Fruit fly (Drosophila melanogaster): ENCODE results near the gene CG11095.

CG11095 gene

DNA sequence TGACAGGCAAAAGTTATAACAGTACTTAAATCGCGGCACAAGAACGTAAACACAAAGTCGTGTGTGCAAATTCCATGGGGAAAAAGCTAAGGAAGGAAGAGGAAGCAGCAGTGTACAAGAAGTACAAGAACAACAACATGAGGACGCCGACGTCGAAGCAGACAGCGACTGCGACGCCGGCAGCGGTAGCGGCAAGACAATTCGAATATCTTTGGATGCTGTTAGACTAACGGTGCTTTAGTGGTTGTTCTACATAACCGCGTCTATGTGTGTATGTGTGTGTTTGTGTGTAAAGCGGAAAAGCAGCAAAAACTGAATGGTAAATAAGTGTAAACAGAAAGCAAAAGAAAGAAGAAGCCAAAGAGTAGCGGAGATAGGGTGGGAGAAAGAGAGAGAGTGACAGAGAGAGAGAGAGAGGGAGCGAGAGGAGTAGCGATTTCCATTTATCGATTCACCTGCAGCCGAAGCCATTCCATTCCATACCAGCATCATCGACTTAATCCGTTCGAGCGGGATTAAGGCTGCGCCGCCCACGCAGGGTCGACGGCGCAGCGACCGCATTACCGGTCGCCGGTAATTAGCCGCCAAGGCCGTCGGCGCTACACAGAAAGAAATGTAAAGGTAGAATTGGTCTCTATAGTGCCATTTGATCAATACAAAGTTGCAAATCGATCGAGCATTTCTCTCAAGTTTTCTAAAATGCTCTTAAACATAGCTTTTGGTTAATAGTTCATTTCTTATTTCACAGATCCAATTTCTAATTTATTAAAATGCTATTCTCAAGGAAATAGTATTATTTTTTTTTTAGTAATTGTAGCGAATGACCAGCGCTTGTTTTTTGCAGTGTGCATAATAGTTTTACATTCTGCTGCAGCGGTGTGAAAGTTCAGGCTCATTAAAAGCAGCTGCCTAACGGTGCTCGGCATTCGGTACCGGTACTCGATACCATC is 27.3 kb upstream of the CG11095 start:
- TF ChIP-seq h (optimal IDR thresholded peaks at IDR 0.05) = no peak
- TF ChIP-seq psq (optimal IDR thresholded peaks at IDR 0.05) = no peak
- no peak for TF ChIP-seq ttk (optimal IDR thresholded peaks at IDR 0.05)
- TF ChIP-seq Sin3A (optimal IDR thresholded peaks at IDR 0.05) = no peak
- no peak for TF ChIP-seq Myc (optimal IDR thresholded peaks at IDR 0.05)
- TF ChIP-seq insv (optimal IDR thresholded peaks at IDR 0.05) = no peak

DNA sequence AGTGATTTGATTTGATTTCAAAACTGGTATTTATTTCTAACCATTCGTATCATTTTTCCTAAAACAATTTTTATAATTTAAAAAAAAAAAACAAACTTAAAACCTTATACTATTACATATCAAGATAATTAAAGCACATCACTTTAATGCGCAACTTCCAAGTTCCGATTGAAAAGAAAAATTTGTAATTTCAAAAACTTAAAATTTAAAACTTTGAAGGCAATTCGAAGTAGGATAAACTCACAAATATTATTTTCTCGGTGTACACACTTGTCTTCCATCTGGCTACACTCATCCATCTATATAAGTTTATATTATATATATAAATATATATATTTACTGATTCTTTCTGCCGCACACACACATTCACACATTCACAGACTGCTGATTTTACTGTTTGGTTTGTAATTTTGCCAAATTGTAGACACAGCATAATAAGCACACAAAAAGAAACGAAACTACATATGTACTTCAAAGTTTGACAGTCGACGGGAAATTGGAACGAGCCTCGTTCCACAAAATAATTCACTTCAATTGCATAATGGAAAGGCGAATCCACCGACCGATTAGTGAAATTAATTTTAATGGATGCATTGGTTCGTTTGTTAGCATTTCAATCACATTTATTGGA is 25.3 kb upstream of the CG11095 start:
- TF ChIP-seq ttk (optimal IDR thresholded peaks at IDR 0.05) = no peak
- TF ChIP-seq insv (optimal IDR thresholded peaks at IDR 0.05) = no peak
- no peak for TF ChIP-seq psq (optimal IDR thresholded peaks at IDR 0.05)
- TF ChIP-seq Myc (optimal IDR thresholded peaks at IDR 0.05) = no peak
- TF ChIP-seq h (optimal IDR thresholded peaks at IDR 0.05) = no peak
- no peak for TF ChIP-seq Sin3A (optimal IDR thresholded peaks at IDR 0.05)

DNA sequence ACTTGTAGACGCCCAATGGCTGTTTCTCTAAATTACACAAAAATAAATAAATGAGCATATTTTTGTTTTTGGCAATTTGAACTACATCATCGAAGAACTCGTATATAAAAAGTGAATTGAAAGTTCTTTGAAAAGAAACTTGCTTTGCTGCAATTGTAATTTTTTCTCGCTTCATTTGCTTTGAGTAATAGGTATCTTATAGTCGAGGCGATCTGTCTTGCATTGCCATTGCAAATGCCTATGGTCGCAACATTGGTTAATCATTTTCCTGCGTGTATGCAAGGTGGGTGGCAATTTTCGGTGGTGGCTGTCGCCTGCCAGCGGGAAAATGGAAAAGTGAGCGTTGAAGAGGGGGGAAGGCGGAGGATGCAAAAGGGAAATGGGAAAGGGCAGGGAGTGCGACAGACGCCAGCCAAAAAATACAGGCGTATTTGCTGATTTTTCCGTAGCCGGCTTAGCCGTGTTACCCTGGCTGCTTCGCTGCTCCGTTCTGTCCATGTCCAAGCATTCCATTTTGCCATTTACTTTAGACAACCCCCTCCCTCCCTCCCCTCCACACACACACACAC is 24.1 kb upstream of the CG11095 start:
- TF ChIP-seq h (optimal IDR thresholded peaks at IDR 0.05) (no peak), Myc (optimal IDR thresholded peaks at IDR 0.05) (no peak), insv (optimal IDR thresholded peaks at IDR 0.05) (no peak), ttk (optimal IDR thresholded peaks at IDR 0.05) (no peak), psq (optimal IDR thresholded peaks at IDR 0.05) (no peak), Sin3A (optimal IDR thresholded peaks at IDR 0.05) (no peak)

DNA sequence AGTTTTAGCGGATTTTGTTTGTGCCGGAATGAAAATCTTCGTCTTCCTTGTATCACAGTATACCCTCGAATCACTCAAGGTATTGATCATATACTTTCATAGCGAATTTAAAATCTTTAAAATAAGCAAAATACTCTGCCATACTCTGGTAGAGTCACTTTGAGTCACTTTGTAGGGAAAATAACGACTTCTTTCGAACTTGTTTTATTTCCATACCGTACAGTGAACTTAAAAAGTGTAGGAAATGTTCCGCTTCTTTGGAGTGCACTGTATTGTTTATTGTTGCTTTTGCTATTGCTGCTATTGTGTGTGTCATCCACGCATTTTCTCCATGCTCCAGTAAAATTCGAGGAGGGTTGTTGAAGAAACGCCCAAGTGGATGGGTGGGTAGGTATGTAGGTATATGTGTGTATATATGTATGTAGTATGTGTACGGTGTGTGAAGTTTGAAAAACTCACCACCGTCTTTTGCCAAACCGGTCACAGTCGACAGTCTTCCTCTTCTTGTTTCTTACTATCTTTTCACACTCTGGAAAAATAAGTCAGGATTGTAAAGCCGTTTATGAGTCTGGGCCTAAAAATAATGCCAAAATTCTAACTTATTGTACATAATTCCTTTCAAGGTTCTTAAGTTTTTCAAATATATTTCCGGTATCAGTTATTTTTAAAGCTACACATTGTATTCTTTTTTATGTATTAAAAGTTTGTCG is 22.4 kb upstream of the CG11095 start:
- TF ChIP-seq Sin3A (optimal IDR thresholded peaks at IDR 0.05) = no peak
- no peak for TF ChIP-seq ttk (optimal IDR thresholded peaks at IDR 0.05)
- no peak for TF ChIP-seq insv (optimal IDR thresholded peaks at IDR 0.05)
- no peak for TF ChIP-seq psq (optimal IDR thresholded peaks at IDR 0.05)
- no peak for TF ChIP-seq h (optimal IDR thresholded peaks at IDR 0.05)
- TF ChIP-seq Myc (optimal IDR thresholded peaks at IDR 0.05) = no peak

DNA sequence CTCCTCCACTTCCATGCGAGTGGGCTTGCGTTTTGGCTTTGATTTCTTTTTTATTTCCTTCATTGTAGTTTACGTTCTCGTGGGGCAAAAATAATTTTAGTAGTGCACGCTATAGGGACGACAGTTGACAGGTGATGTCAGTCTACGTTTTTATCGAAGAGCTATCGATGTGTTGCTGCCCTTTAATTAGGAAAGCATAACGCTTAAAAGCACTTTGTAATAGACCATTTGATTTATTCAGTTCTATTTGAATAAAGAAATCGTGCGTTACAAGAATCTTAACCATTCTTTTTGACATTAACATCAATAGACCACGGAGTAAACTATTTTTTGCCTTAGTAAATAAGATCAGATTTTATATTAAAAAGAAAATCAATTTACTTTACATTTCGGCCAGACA is 20.5 kb upstream of the CG11095 start, which contains the start of gene CG10993:
Gene CG10993 (minus strand): TSS at position 101 of the 400 bp plus-strand sequence.
- TF ChIP-seq insv (optimal IDR thresholded peaks at IDR 0.05) (no peak), Sin3A (optimal IDR thresholded peaks at IDR 0.05) (no peak), Myc (optimal IDR thresholded peaks at IDR 0.05) (no peak), h (optimal IDR thresholded peaks at IDR 0.05) (no peak), psq (optimal IDR thresholded peaks at IDR 0.05) (no peak), ttk (optimal IDR thresholded peaks at IDR 0.05) (no peak)

DNA sequence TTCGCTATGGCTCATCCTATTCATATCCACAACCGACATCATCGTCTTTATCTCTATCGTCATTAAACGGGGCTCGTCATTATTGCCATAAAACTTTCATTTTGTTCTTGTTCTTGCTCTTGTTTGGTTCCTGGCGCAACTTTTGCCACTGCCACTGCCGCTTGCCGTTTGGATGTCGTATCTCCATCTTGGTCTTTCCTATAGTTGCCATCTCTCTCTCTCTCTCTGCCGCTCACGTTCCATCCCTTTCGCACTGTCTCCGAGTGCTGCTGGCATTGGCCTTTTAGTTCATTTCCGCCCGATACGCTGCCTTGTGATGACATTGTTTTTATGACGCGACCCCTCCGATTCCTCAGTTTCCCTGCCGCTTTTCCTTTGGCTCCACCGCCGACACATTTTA is 19.0 kb upstream of the CG11095 start:
- TF ChIP-seq psq (optimal IDR thresholded peaks at IDR 0.05) = no peak

DNA sequence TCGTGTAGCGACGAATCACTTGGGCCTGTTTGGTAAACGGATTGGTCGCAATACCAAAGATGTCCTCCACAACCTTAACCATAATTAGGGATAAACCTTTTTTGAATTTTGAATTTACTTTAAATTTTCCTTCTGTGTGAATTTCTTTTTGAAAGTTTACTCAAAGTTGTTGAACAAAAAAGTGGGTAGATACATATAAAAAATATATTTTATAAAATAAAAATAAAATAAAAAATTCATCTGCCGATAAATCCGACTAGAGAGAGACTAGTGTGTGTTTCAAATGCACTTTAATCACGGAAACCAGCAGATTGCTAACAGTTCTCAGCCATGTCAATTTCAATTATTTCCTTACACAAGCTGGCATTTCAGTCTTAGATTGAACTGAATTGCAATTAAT is 13.9 kb upstream of the CG11095 start, which contains the start of gene CG10996:
Gene CG10996 (minus strand): TSS at position 101 of the 400 bp plus-strand sequence.
- TF ChIP-seq insv (optimal IDR thresholded peaks at IDR 0.05) (no peak), Myc (optimal IDR thresholded peaks at IDR 0.05) (no peak), h (optimal IDR thresholded peaks at IDR 0.05) (no peak), psq (optimal IDR thresholded peaks at IDR 0.05) (no peak), ttk (optimal IDR thresholded peaks at IDR 0.05) (no peak), Sin3A (optimal IDR thresholded peaks at IDR 0.05) (no peak)

DNA sequence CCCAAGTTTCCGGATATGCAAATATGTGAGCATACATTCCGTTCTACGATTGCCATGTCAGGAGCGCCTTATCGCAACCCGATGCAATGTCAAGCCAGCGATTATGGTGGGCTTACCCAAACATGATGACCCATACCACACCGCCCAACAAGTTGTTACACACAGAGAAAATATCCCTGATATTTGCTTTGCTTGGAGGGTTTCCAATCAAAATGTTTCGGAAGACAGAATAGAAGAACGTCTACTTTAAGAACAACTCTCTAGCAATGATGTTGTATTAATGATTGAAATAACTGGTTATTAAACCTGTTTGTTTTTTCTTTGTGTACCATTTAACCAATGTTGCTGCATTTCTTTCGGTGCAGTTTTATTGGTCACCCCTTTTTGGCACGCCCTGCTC is 10.8 kb upstream of the CG11095 start:
- TF ChIP-seq Sin3A (optimal IDR thresholded peaks at IDR 0.05) = no peak
- no peak for TF ChIP-seq insv (optimal IDR thresholded peaks at IDR 0.05)
- no peak for TF ChIP-seq psq (optimal IDR thresholded peaks at IDR 0.05)
- no peak for TF ChIP-seq ttk (optimal IDR thresholded peaks at IDR 0.05)
- TF ChIP-seq Myc (optimal IDR thresholded peaks at IDR 0.05) = no peak
- no peak for TF ChIP-seq h (optimal IDR thresholded peaks at IDR 0.05)

DNA sequence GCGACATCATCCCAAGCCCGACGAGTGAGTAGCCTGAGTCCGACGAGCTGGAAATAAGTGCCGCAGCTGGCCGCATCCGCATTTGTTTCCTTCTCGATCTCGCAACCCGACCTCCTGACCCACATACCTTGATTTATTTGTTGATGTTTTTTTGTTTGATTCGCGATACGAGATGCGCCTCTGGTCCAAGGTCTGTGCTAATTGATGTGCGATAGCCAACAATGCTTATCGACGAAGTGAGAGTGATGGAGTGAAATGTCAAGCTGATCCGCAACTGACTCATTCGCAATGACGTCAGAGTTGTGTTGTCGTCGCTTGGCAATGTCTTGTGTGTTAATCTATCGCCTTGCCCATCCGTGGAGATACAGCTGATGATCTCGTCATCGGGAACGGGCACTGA is 7.1 kb upstream of the CG11095 start:
- TF ChIP-seq ttk (optimal IDR thresholded peaks at IDR 0.05) = no peak
- no peak for TF ChIP-seq Sin3A (optimal IDR thresholded peaks at IDR 0.05)
- no peak for TF ChIP-seq psq (optimal IDR thresholded peaks at IDR 0.05)
- no peak for TF ChIP-seq Myc (optimal IDR thresholded peaks at IDR 0.05)
- TF ChIP-seq h (optimal IDR thresholded peaks at IDR 0.05) = no peak
- no peak for TF ChIP-seq insv (optimal IDR thresholded peaks at IDR 0.05)

DNA sequence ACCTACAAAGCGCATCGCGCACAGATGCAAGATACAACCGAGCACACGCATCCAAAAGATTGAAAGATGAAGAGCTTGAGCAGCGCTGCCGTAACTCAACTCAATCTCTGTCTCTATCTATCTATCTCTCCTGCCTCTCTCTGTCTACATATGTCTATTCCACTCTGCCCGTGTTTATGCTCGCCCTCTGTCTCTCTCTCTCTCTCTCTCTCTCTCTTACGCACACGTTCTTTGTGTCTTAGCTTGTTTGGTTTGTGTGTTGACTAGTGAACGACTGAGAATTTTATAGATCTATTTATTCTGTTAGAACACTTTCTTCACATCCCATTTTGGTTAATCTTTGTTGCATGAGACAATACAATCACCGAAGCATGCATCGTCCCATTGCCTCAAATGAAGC is 5.9 kb upstream of the CG11095 start:
- TF ChIP-seq insv (optimal IDR thresholded peaks at IDR 0.05) = no peak
- TF ChIP-seq psq (optimal IDR thresholded peaks at IDR 0.05) = no peak
- TF ChIP-seq h (optimal IDR thresholded peaks at IDR 0.05) = no peak
- no peak for TF ChIP-seq Sin3A (optimal IDR thresholded peaks at IDR 0.05)
- TF ChIP-seq ttk (optimal IDR thresholded peaks at IDR 0.05) = no peak
- no peak for TF ChIP-seq Myc (optimal IDR thresholded peaks at IDR 0.05)

DNA sequence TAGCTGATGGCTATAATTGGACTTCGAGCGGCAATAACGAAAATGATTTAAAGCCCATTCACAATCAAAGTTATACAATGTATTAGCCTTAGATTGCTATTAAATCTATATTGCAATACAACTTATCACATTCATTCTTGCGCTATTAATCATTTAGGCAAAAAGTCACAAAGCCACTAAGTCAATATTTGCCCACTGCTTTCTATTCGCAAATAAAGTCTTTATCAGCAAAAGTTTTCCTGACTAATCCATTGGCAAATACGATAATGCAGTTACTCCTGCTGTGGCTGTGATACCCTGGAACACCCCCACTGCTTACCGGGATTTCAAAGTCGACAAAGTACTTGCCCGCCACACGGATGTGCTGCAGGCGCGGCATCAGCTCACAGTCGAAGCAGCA is 2.6 kb downstream of the CG11095 start:
- TF ChIP-seq psq (optimal IDR thresholded peaks at IDR 0.05) (no peak), insv (optimal IDR thresholded peaks at IDR 0.05) (no peak), Sin3A (optimal IDR thresholded peaks at IDR 0.05) (no peak)

Measured in Kc167 (cell line).